Comparison of ENCODE assay signal across 1 fruit fly cellular context in the genomic region with DNA sequence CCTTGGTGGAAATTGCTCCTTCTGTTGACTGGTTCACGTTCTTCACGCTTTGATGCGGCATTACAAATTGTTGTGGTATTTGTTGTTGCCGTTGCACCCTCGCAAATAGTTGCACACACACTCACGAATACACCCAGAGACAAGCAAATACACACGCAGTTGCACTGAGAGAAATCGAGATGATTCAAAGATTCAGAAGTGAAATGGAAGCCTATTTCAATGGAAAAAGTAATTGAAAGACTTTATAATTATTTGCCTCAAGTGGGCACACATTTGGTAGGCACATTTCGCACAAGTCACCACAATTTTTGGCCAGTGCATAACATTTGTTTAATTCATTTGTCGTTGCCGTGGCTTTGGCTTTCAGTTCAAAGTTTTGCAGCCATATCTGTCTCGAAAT.
TF ChIP-seq lines count a peak whose summit lies in the region.

No protein-coding gene starts in this region.

TF ChIP-seq in whole organism, embryonic, 481 proteins besides CTCF, POLR2A, EP300 and RAD21 (continued from another document and continues in another):
- TF ChIP-seq CG13624 (GFP tag; optimal IDR thresholded peaks at IDR 0.05; lab: Kevin White, UChicago) = peak; percentile 46
- TF ChIP-seq CG17385 (GFP tag; optimal IDR thresholded peaks at IDR 0.05; lab: Kevin White, UChicago) = peak; percentile 59
- peak; percentile 46; the same call in 1 of the 2 replicates for TF ChIP-seq sob (GFP tag; IDR thresholded peaks at IDR 0.05; lab: Robert Waterston, UW)
- peak; percentile 27 for TF ChIP-seq twi (tag; optimal IDR thresholded peaks at IDR 0.05; lab: Kevin White, UChicago)
- TF ChIP-seq CG10462 (GFP tag; optimal IDR thresholded peaks at IDR 0.05; lab: Kevin White, UChicago) = peak; percentile 40
- TF ChIP-seq CG11504 (tag; optimal IDR thresholded peaks at IDR 0.05; lab: Kevin White, UChicago) = peak; percentile 78
- TF ChIP-seq CG17612 (GFP tag; IDR thresholded peaks at IDR 0.05; lab: Robert Waterston, UW) = no peak
- peak; percentile 84 for TF ChIP-seq CG2712 (tag; optimal IDR thresholded peaks at IDR 0.05; lab: Kevin White, UChicago)
- TF ChIP-seq lmd (GFP tag; IDR thresholded peaks at IDR 0.05; lab: Robert Waterston, UW) = peak; percentile 61
- TF ChIP-seq inv (GFP tag; IDR thresholded peaks at IDR 0.05; lab: Robert Waterston, UW; ENCODE audit: partially characterized antibody) = no peak
- TF ChIP-seq NC2α (GFP tag; optimal IDR thresholded peaks at IDR 0.05; lab: Kevin White, UChicago) = peak; percentile 65
- TF ChIP-seq zen (tag; optimal IDR thresholded peaks at IDR 0.05; lab: Kevin White, UChicago) = peak; percentile 85
- TF ChIP-seq Dek (tag; optimal IDR thresholded peaks at IDR 0.05; lab: Kevin White, UChicago) = no peak
- TF ChIP-seq fd64A (GFP tag; optimal IDR thresholded peaks at IDR 0.05; lab: Kevin White, UChicago) = peak; percentile 40
- peak; percentile 74 for TF ChIP-seq CG9727 (GFP tag; optimal IDR thresholded peaks at IDR 0.05; lab: Kevin White, UChicago)
- no peak for TF ChIP-seq h (optimal IDR thresholded peaks at IDR 0.05; lab: Kevin White, UChicago)
- TF ChIP-seq dysf (GFP tag; IDR thresholded peaks at IDR 0.05; lab: Robert Waterston, UW) = peak; percentile 71
- TF ChIP-seq odd (GFP tag; optimal IDR thresholded peaks at IDR 0.05; lab: Kevin White, UChicago) = no peak
- peak; percentile 54; the same call in 2 of the 3 replicates for TF ChIP-seq CG3726 (GFP tag; IDR thresholded peaks at IDR 0.05; lab: Robert Waterston, UW)
- TF ChIP-seq Sox102F (GFP tag; optimal IDR thresholded peaks at IDR 0.05; lab: Kevin White, UChicago) = peak; percentile 77
- TF ChIP-seq E2f1 (GFP tag; IDR thresholded peaks at IDR 0.05; lab: Robert Waterston, UW) = peak; percentile 60
- peak; percentile 75 for TF ChIP-seq az2 (GFP tag; optimal IDR thresholded peaks at IDR 0.05; lab: Kevin White, UChicago)
- peak; percentile 24; the same call in 1 of the 2 replicates for TF ChIP-seq gt (GFP tag; IDR thresholded peaks at IDR 0.05; lab: Robert Waterston, UW)
- peak; percentile 64; the same call in 1 of the 3 replicates for TF ChIP-seq ase (GFP tag; IDR thresholded peaks at IDR 0.05; lab: Robert Waterston, UW)
- no peak for TF ChIP-seq CG6175 (GFP tag; IDR thresholded peaks at IDR 0.05; lab: Robert Waterston, UW)
- TF ChIP-seq CG12219 (GFP tag; optimal IDR thresholded peaks at IDR 0.05; lab: Kevin White, UChicago) = peak; percentile 67
- TF ChIP-seq wor (GFP tag; IDR thresholded peaks at IDR 0.05; lab: Robert Waterston, UW) = peak; percentile 52
- TF ChIP-seq CG8924 (tag; optimal IDR thresholded peaks at IDR 0.05; lab: Kevin White, UChicago) = peak; percentile 74
- TF ChIP-seq bowl (GFP tag; IDR thresholded peaks at IDR 0.05; lab: Robert Waterston, UW) = no peak
- TF ChIP-seq pho (GFP tag; optimal IDR thresholded peaks at IDR 0.05; lab: Kevin White, UChicago) = peak; percentile 23
- TF ChIP-seq CG6854 (GFP tag; optimal IDR thresholded peaks at IDR 0.05; lab: Kevin White, UChicago) = no peak
- TF ChIP-seq Dip2 (GFP tag; IDR thresholded peaks at IDR 0.05; lab: Robert Waterston, UW) = no peak
- TF ChIP-seq vnd (GFP tag; IDR thresholded peaks at IDR 0.05; lab: Robert Waterston, UW; ENCODE audit: partially characterized antibody) = no peak
- peak; percentile 64 for TF ChIP-seq CoRest (tag; optimal IDR thresholded peaks at IDR 0.05; lab: Kevin White, UChicago)
- TF ChIP-seq NK7.1 (GFP tag; optimal IDR thresholded peaks at IDR 0.05; lab: Kevin White, UChicago) = peak; percentile 54
- no peak for TF ChIP-seq vfl (GFP tag; optimal IDR thresholded peaks at IDR 0.05; lab: Kevin White, UChicago)
- TF ChIP-seq repo (GFP tag; optimal IDR thresholded peaks at IDR 0.05; lab: Kevin White, UChicago) = peak; percentile 74
- peak; percentile 39 for TF ChIP-seq NfI (GFP tag; optimal IDR thresholded peaks at IDR 0.05; lab: Kevin White, UChicago)
- peak; percentile 55 for TF ChIP-seq HHEX (GFP tag; optimal IDR thresholded peaks at IDR 0.05; lab: Kevin White, UChicago)
- peak; percentile 52 for TF ChIP-seq CG1792 (GFP tag; optimal IDR thresholded peaks at IDR 0.05; lab: Kevin White, UChicago)
- no peak for TF ChIP-seq schlank (tag; optimal IDR thresholded peaks at IDR 0.05; lab: Kevin White, UChicago)
- TF ChIP-seq CG10431 (GFP tag; optimal IDR thresholded peaks at IDR 0.05; lab: Kevin White, UChicago) = no peak
- no peak for TF ChIP-seq Lim3 (GFP tag; IDR thresholded peaks at IDR 0.05; lab: Robert Waterston, UW)
- TF ChIP-seq CG10274 (GFP tag; optimal IDR thresholded peaks at IDR 0.05; lab: Kevin White, UChicago) = no peak
- no peak for TF ChIP-seq CG3995 (GFP tag; optimal IDR thresholded peaks at IDR 0.05; lab: Kevin White, UChicago)
- TF ChIP-seq CG5953 (GFP tag; IDR thresholded peaks at IDR 0.05; lab: Robert Waterston, UW) = peak; percentile 69
- TF ChIP-seq gem (tag; optimal IDR thresholded peaks at IDR 0.05; lab: Kevin White, UChicago) = peak; percentile 83
- peak; percentile 56; the same call in 1 of the 3 replicates for TF ChIP-seq otp (GFP tag; IDR thresholded peaks at IDR 0.05; lab: Robert Waterston, UW)
- no peak for TF ChIP-seq cad (GFP tag; optimal IDR thresholded peaks at IDR 0.05; lab: Kevin White, UChicago)
- peak; percentile 78 for TF ChIP-seq nmo (GFP tag; optimal IDR thresholded peaks at IDR 0.05; lab: Kevin White, UChicago)
- peak; percentile 50 for TF ChIP-seq CG4360 (GFP tag; IDR thresholded peaks at IDR 0.05; lab: Robert Waterston, UW)
- TF ChIP-seq CG6683 (GFP tag; optimal IDR thresholded peaks at IDR 0.05; lab: Kevin White, UChicago) = no peak
- TF ChIP-seq CG11696 (GFP tag; IDR thresholded peaks at IDR 0.05; lab: Robert Waterston, UW) = 0 out of 2 replicates have a peak, but pooled peaks have one; percentile 9
- TF ChIP-seq pita (GFP tag; optimal IDR thresholded peaks at IDR 0.05; lab: Kevin White, UChicago) = no peak
- TF ChIP-seq CG17802 (tag; optimal IDR thresholded peaks at IDR 0.05; lab: Kevin White, UChicago) = peak; percentile 55
- no peak for TF ChIP-seq CG34224 (GFP tag; IDR thresholded peaks at IDR 0.05; lab: Robert Waterston, UW; ENCODE audit: partially characterized antibody)
- no peak for TF ChIP-seq CG6791 (GFP tag; IDR thresholded peaks at IDR 0.05; lab: Robert Waterston, UW; ENCODE audit: partially characterized antibody)
- TF ChIP-seq CG15269 (tag; optimal IDR thresholded peaks at IDR 0.05; lab: Kevin White, UChicago) = peak; percentile 58
- TF ChIP-seq Ets97D (GFP tag; optimal IDR thresholded peaks at IDR 0.05; lab: Kevin White, UChicago) = peak; percentile 25
- no peak for TF ChIP-seq Kr (GFP tag; optimal IDR thresholded peaks at IDR 0.05; lab: Kevin White, UChicago)
- TF ChIP-seq CG3847 (GFP tag; IDR thresholded peaks at IDR 0.05; lab: Robert Waterston, UW) = no peak
- peak; percentile 18 for TF ChIP-seq sd (tag; optimal IDR thresholded peaks at IDR 0.05; lab: Kevin White, UChicago)
- TF ChIP-seq Xbp1 (GFP tag; optimal IDR thresholded peaks at IDR 0.05; lab: Kevin White, UChicago) = peak; percentile 75
- no peak for TF ChIP-seq hbn (GFP tag; IDR thresholded peaks at IDR 0.05; lab: Robert Waterston, UW; ENCODE audit: partially characterized antibody)
- no peak for TF ChIP-seq p53 (GFP tag; optimal IDR thresholded peaks at IDR 0.05; lab: Kevin White, UChicago)
- peak in 1 of 2 experiments; percentile 3 for TF ChIP-seq crp (GFP tag; optimal IDR thresholded peaks at IDR 0.05; lab: Kevin White, UChicago)
- peak; percentile 46 for TF ChIP-seq oc (tag; optimal IDR thresholded peaks at IDR 0.05; lab: Kevin White, UChicago)
- TF ChIP-seq run (tag; optimal IDR thresholded peaks at IDR 0.05; lab: Kevin White, UChicago) = no peak
- TF ChIP-seq Dp (GFP tag; optimal IDR thresholded peaks at IDR 0.05; lab: Kevin White, UChicago) = no peak
- peak; percentile 49 for TF ChIP-seq tap (tag; optimal IDR thresholded peaks at IDR 0.05; lab: Kevin White, UChicago)
- peak; percentile 24 for TF ChIP-seq Lhr (GFP tag; optimal IDR thresholded peaks at IDR 0.05; lab: Kevin White, UChicago)
- peak; percentile 35 for TF ChIP-seq HmgD (GFP tag; optimal IDR thresholded peaks at IDR 0.05; lab: Kevin White, UChicago)
- TF ChIP-seq yki (optimal IDR thresholded peaks at IDR 0.05; lab: Kevin White, UChicago) = no peak
- peak; percentile 53 for TF ChIP-seq CG6654 (GFP tag; optimal IDR thresholded peaks at IDR 0.05; lab: Kevin White, UChicago)
- TF ChIP-seq Sox100B (GFP tag; optimal IDR thresholded peaks at IDR 0.05; lab: Kevin White, UChicago) = peak; percentile 58
- 0 out of 2 replicates have a peak, but pooled peaks have one; percentile 38 for TF ChIP-seq dimm (GFP tag; IDR thresholded peaks at IDR 0.05; lab: Robert Waterston, UW)
- TF ChIP-seq CG31441 (GFP tag; IDR thresholded peaks at IDR 0.05; lab: Robert Waterston, UW) = peak; percentile 72
- 0 out of 2 replicates have a peak, but pooled peaks have one; percentile 25 for TF ChIP-seq Drgx (GFP tag; IDR thresholded peaks at IDR 0.05; lab: Robert Waterston, UW)
- peak; percentile 67 for TF ChIP-seq Ssrp (tag; optimal IDR thresholded peaks at IDR 0.05; lab: Kevin White, UChicago)
- peak; percentile 67 for TF ChIP-seq CG4404 (GFP tag; IDR thresholded peaks at IDR 0.05; lab: Robert Waterston, UW)
- TF ChIP-seq CG34422 (GFP tag; IDR thresholded peaks at IDR 0.05; lab: Robert Waterston, UW) = peak; percentile 58; the same call in 2 of the 3 replicates
- TF ChIP-seq shn (GFP tag; optimal IDR thresholded peaks at IDR 0.05; lab: Kevin White, UChicago) = peak; percentile 21
- TF ChIP-seq Adf1 (GFP tag; IDR thresholded peaks at IDR 0.05; lab: Robert Waterston, UW) = no peak
- peak; percentile 77 for TF ChIP-seq dmrt99B (tag; optimal IDR thresholded peaks at IDR 0.05; lab: Kevin White, UChicago)
- TF ChIP-seq CG15479 (GFP tag; optimal IDR thresholded peaks at IDR 0.05; lab: Kevin White, UChicago) = peak; percentile 17
- TF ChIP-seq ATbp (GFP tag; optimal IDR thresholded peaks at IDR 0.05; lab: Kevin White, UChicago) = peak; percentile 80
- peak; percentile 68 for TF ChIP-seq NC2β (GFP tag; optimal IDR thresholded peaks at IDR 0.05; lab: Kevin White, UChicago)
- no peak for TF ChIP-seq C15 (GFP tag; IDR thresholded peaks at IDR 0.05; lab: Robert Waterston, UW)
- TF ChIP-seq CG10543 (GFP tag; optimal IDR thresholded peaks at IDR 0.05; lab: Kevin White, UChicago) = no peak
- TF ChIP-seq ac (GFP tag; optimal IDR thresholded peaks at IDR 0.05; lab: Kevin White, UChicago) = peak; percentile 52
- no peak for TF ChIP-seq HLH4C (GFP tag; IDR thresholded peaks at IDR 0.05; lab: Robert Waterston, UW; ENCODE audit: partially characterized antibody)
- TF ChIP-seq esg (GFP tag; conservative IDR thresholded peaks at IDR 0.05; lab: Robert Waterston, UW) = peak; percentile 60
- no peak for TF ChIP-seq br (optimal IDR thresholded peaks at IDR 0.05; lab: Kevin White, UChicago)
- TF ChIP-seq Neu2 (GFP tag; optimal IDR thresholded peaks at IDR 0.05; lab: Kevin White, UChicago; ENCODE audit: borderline replicate concordance) = peak; percentile 72
- TF ChIP-seq H2.0 (GFP tag; IDR thresholded peaks at IDR 0.05; lab: Robert Waterston, UW) = peak; percentile 63
- peak; percentile 79 to 87 for TF ChIP-seq chif (GFP tag; optimal IDR thresholded peaks at IDR 0.05; lab: Kevin White, UChicago)
- TF ChIP-seq org-1 (GFP tag; optimal IDR thresholded peaks at IDR 0.05; lab: Kevin White, UChicago) = peak; percentile 61
- TF ChIP-seq sens (GFP tag; lab: Kevin White, UChicago) = peak; percentile 96
- TF ChIP-seq CG12071 (GFP tag; optimal IDR thresholded peaks at IDR 0.05; lab: Kevin White, UChicago) = peak; percentile 38
- peak; percentile 10; the same call in 1 of the 3 replicates for TF ChIP-seq jigr1 (GFP tag; IDR thresholded peaks at IDR 0.05; lab: Robert Waterston, UW)
- peak; percentile 57 for TF ChIP-seq CG12769 (tag; optimal IDR thresholded peaks at IDR 0.05; lab: Kevin White, UChicago)
- no peak for TF ChIP-seq Poxn (GFP tag; IDR thresholded peaks at IDR 0.05; lab: Robert Waterston, UW)
- no peak for TF ChIP-seq CG31365 (tag; optimal IDR thresholded peaks at IDR 0.05; lab: Kevin White, UChicago)
- TF ChIP-seq CG17912 (GFP tag; optimal IDR thresholded peaks at IDR 0.05; lab: Kevin White, UChicago) = no peak
- peak in 1 of 2 experiments; percentile 85 for TF ChIP-seq bsh (GFP tag; optimal IDR thresholded peaks at IDR 0.05; lab: Kevin White, UChicago)
- TF ChIP-seq Side (GFP tag; optimal IDR thresholded peaks at IDR 0.05; lab: Kevin White, UChicago) = peak; percentile 72
- no peak for TF ChIP-seq Dip3 (GFP tag; optimal IDR thresholded peaks at IDR 0.05; lab: Kevin White, UChicago)
- peak; percentile 23; the same call in 1 of the 3 replicates for TF ChIP-seq so (GFP tag; IDR thresholded peaks at IDR 0.05; lab: Robert Waterston, UW)
- peak; percentile 60 for TF ChIP-seq tx (GFP tag; optimal IDR thresholded peaks at IDR 0.05; lab: Kevin White, UChicago)
- peak; percentile 57 for TF ChIP-seq Asciz (GFP tag; optimal IDR thresholded peaks at IDR 0.05; lab: Kevin White, UChicago)
- TF ChIP-seq CG9609 (GFP tag; optimal IDR thresholded peaks at IDR 0.05; lab: Kevin White, UChicago) = peak; percentile 66
- TF ChIP-seq MESR4 (GFP tag; optimal IDR thresholded peaks at IDR 0.05; lab: Kevin White, UChicago) = no peak
- peak; percentile 93 for TF ChIP-seq Med (GFP tag; lab: Kevin White, UChicago)
- no peak for TF ChIP-seq Tbp (GFP tag; optimal IDR thresholded peaks at IDR 0.05; lab: Kevin White, UChicago)
- peak; percentile 87 for TF ChIP-seq Xrp1 (GFP tag; IDR thresholded peaks at IDR 0.05; lab: Robert Waterston, UW)
- TF ChIP-seq prd (optimal IDR thresholded peaks at IDR 0.05; lab: Kevin White, UChicago) = no peak
- TF ChIP-seq prd (GFP tag; IDR thresholded peaks at IDR 0.05; lab: Robert Waterston, UW) = peak; percentile 94
- peak; percentile 56 for TF ChIP-seq CG15696 (tag; optimal IDR thresholded peaks at IDR 0.05; lab: Kevin White, UChicago)
- TF ChIP-seq Opbp (GFP tag; IDR thresholded peaks at IDR 0.05; lab: Robert Waterston, UW; ENCODE audit: partially characterized antibody) = no peak
- peak; percentile 71; the same call in 1 of the 2 replicates for TF ChIP-seq peb (GFP tag; IDR thresholded peaks at IDR 0.05; lab: Robert Waterston, UW)
- TF ChIP-seq CG4820 (GFP tag; optimal IDR thresholded peaks at IDR 0.05; lab: Kevin White, UChicago) = peak; percentile 80
- TF ChIP-seq Usf (GFP tag; optimal IDR thresholded peaks at IDR 0.05; lab: Kevin White, UChicago) = peak; percentile 24
- TF ChIP-seq Ets65A (GFP tag; lab: Kevin White, UChicago) = peak; percentile 93
- TF ChIP-seq gcm2 (GFP tag; optimal IDR thresholded peaks at IDR 0.05; lab: Kevin White, UChicago) = peak; percentile 53
- TF ChIP-seq CG12299 (tag; optimal IDR thresholded peaks at IDR 0.05; lab: Kevin White, UChicago) = no peak
- peak; percentile 9 for TF ChIP-seq disco-r (GFP tag; optimal IDR thresholded peaks at IDR 0.05; lab: Kevin White, UChicago)
- peak; percentile 89 for TF ChIP-seq nerfin-1 (tag; optimal IDR thresholded peaks at IDR 0.05; lab: Kevin White, UChicago)
